Worm (Caenorhabditis elegans) whole organism, L4 larva: ENCODE measurements around the gene Y47D7A.2.
A peak's percentile ranks its signal among the peaks of the same experiment; 100 is the strongest.

Experiments
- F26F4.8 ChIP-seq: fragments of 200-800 bp; sonication (Bioruptor generic); conservative IDR thresholded peaks from 2 replicates; pipeline ENCODE4 v1.3.6; 2022; ENCODE audit warnings: missing genetic modification characterization, missing compliant biosample characterization
- F49E8.2 ChIP-seq: sonication (generic microtip); optimal IDR thresholded peaks from 2 replicates; lab custom pipeline; 2016; ENCODE audit warnings: missing compliant biosample characterization, mild to moderate bottlenecking, missing genetic modification characterization, borderline replicate concordance
- R02D3.7 ChIP-seq: fragments of 150-350 bp; sonication (generic microtip); optimal IDR thresholded peaks from 3 replicates; lab custom pipeline; 2014; ENCODE audit warnings: missing biosample characterization, missing genetic modification characterization
- Y48G9A.11 ChIP-seq: fragments of 200-800 bp; sonication (Bioruptor generic); IDR thresholded peaks from 2 replicates; pipeline ENCODE4 v1.3.6; 2022; ENCODE audit warnings: missing genetic modification reagents, missing genetic modification characterization, missing compliant biosample characterization
- Y75B8A.6 ChIP-seq: fragments of 200-800 bp; sonication (Bioruptor generic); IDR thresholded peaks from 2 replicates; pipeline ENCODE4 v1.3.6; 2022; ENCODE audit warnings: missing genetic modification reagents, missing genetic modification characterization, missing compliant biosample characterization
- ZK337.2 ChIP-seq: fragments of 200-800 bp; sonication (Bioruptor generic); IDR thresholded peaks from 2 replicates; pipeline ENCODE4 v1.3.6; 2022; ENCODE audit warnings: missing genetic modification reagents, missing genetic modification characterization, missing compliant biosample characterization
- aha-1 ChIP-seq: fragments of 150-350 bp; peaks from one replicate; lab custom pipeline; 2014; ENCODE audit warnings: missing biosample characterization, missing genetic modification characterization
- ceh-28 ChIP-seq: fragments of 150-350 bp; optimal IDR thresholded peaks from 2 replicates; lab custom pipeline; 2014; ENCODE audit warnings: missing biosample characterization, missing genetic modification reagents, missing genetic modification characterization
- ceh-44 ChIP-seq: fragments of 200-800 bp; sonication (Bioruptor generic); IDR thresholded peaks from 2 replicates; pipeline ENCODE4 v1.3.6; 2022; ENCODE audit warnings: missing genetic modification reagents, missing genetic modification characterization, missing compliant biosample characterization
- ceh-82 ChIP-seq: sonication (generic microtip); optimal IDR thresholded peaks from 2 replicates; lab custom pipeline; 2017; ENCODE audit warnings: missing biosample characterization, missing genetic modification characterization
- daf-12 ChIP-seq: fragments of 150-350 bp; optimal IDR thresholded peaks from 2 replicates; lab custom pipeline; 2014; ENCODE audit warnings: missing biosample characterization, missing genetic modification reagents, missing genetic modification characterization
- daf-16 ChIP-seq, 3 experiments: sonication (generic microtip); optimal IDR thresholded peaks; 2 replicates each; lab custom pipeline; 2016 to 2017; ENCODE audit warnings: missing genetic modification characterization in 3 of 3, missing genetic modification reagents in 3 of 3, mild to moderate bottlenecking in 2 of 3, missing compliant biosample characterization in 2 of 3, missing biosample characterization in 1 of 3, moderate library complexity in 1 of 3
- dmd-8 ChIP-seq: fragments of 200-800 bp; sonication (Bioruptor generic); IDR thresholded peaks from 2 replicates; pipeline ENCODE4 v1.3.6; 2022; ENCODE audit warnings: missing genetic modification characterization, missing compliant biosample characterization
- dpl-1 ChIP-seq: fragments of 150-350 bp; optimal IDR thresholded peaks from 2 replicates; lab custom pipeline; 2014; ENCODE audit warnings: missing biosample characterization, missing genetic modification reagents, missing genetic modification characterization
- dve-1 ChIP-seq: sonication (generic microtip); optimal IDR thresholded peaks from 2 replicates; lab custom pipeline; 2017; ENCODE audit warnings: antibody characterized with exemption, mild to moderate bottlenecking, missing genetic modification characterization, missing compliant biosample characterization; ENCODE audit not compliant: insufficient read depth
- fkh-10 ChIP-seq: fragments of 150-350 bp; optimal IDR thresholded peaks from 2 replicates; lab custom pipeline; 2014; ENCODE audit warnings: missing biosample characterization, missing genetic modification reagents, missing genetic modification characterization
- fos-1 ChIP-seq: fragments of 150-350 bp; optimal IDR thresholded peaks from 2 replicates; lab custom pipeline; 2014; ENCODE audit warnings: missing biosample characterization, missing genetic modification characterization
- hlh-11 ChIP-seq: fragments of 200-800 bp; sonication (Bioruptor generic); optimal IDR thresholded peaks from 2 replicates; lab custom pipeline; 2018; ENCODE audit warnings: mild to moderate bottlenecking, missing genetic modification characterization, missing compliant biosample characterization
- hmg-1.1 ChIP-seq: fragments of 200-800 bp; sonication (Bioruptor generic); IDR thresholded peaks from 2 replicates; pipeline ENCODE4 v1.3.6; 2022; ENCODE audit warnings: missing genetic modification reagents, missing genetic modification characterization, missing compliant biosample characterization
- lim-7 ChIP-seq: fragments of 200-800 bp; sonication (Bioruptor generic); IDR thresholded peaks from 2 replicates; pipeline ENCODE4 v1.3.6; 2022; ENCODE audit warnings: missing genetic modification characterization, missing compliant biosample characterization
- lin-38 ChIP-seq: fragments of 200-800 bp; sonication (Bioruptor generic); IDR thresholded peaks from 2 replicates; pipeline ENCODE4 v1.3.6; 2022; ENCODE audit warnings: missing genetic modification reagents, missing genetic modification characterization, missing compliant biosample characterization
- lin-39 ChIP-seq: fragments of 150-350 bp; optimal IDR thresholded peaks from 2 replicates; lab custom pipeline; 2014; ENCODE audit warnings: missing biosample characterization, missing genetic modification reagents, missing genetic modification characterization
- lir-3 ChIP-seq: sonication (generic microtip); optimal IDR thresholded peaks from 2 replicates; lab custom pipeline; 2016; ENCODE audit warnings: mild to moderate bottlenecking, missing genetic modification characterization, missing compliant biosample characterization
- madf-9 ChIP-seq: fragments of 200-800 bp; sonication (Bioruptor generic); conservative IDR thresholded peaks from 2 replicates; pipeline ENCODE4 v1.3.6; 2022; ENCODE audit warnings: missing genetic modification reagents, missing genetic modification characterization, missing compliant biosample characterization
- mep-1 ChIP-seq: fragments of 150-350 bp; sonication (generic microtip); optimal IDR thresholded peaks from 3 replicates; lab custom pipeline; 2014; ENCODE audit warnings: missing biosample characterization, missing genetic modification characterization
- nhr-111 ChIP-seq: fragments of 200-800 bp; sonication (Bioruptor generic); optimal IDR thresholded peaks from 2 replicates; lab custom pipeline; 2018; ENCODE audit warnings: mild to moderate bottlenecking, missing genetic modification characterization, missing compliant biosample characterization
- nhr-25 ChIP-seq: sonication (generic microtip); optimal IDR thresholded peaks from 2 replicates; lab custom pipeline; 2017; ENCODE audit warnings: missing genetic modification characterization, mild to moderate bottlenecking, missing compliant biosample characterization, antibody characterized with exemption, moderate library complexity, borderline replicate concordance; ENCODE audit not compliant: insufficient read depth
- nhr-28 ChIP-seq: fragments of 150-350 bp; optimal IDR thresholded peaks from 2 replicates; lab custom pipeline; 2014; ENCODE audit warnings: missing biosample characterization, missing genetic modification characterization
- nhr-42 ChIP-seq: fragments of 200-800 bp; sonication (Bioruptor generic); IDR thresholded peaks from 2 replicates; pipeline ENCODE4 v1.3.6; 2022; ENCODE audit warnings: missing genetic modification characterization, missing compliant biosample characterization
- nhr-48 ChIP-seq: sonication (generic microtip); optimal IDR thresholded peaks from 2 replicates; lab custom pipeline; 2016; ENCODE audit warnings: mild to moderate bottlenecking, missing genetic modification characterization, missing compliant biosample characterization
- nhr-76 ChIP-seq: fragments of 150-350 bp; optimal IDR thresholded peaks from 2 replicates; lab custom pipeline; 2014; ENCODE audit warnings: missing biosample characterization, missing genetic modification characterization
- pha-4 ChIP-seq, 2 experiments: fragments of 150-350 bp in 1 of 2; fragments of 200-800 bp in 1 of 2; sonication (Bioruptor generic) in 1 of 2; IDR thresholded peaks in 1 of 2; optimal IDR thresholded peaks in 1 of 2; 2 replicates each; pipeline versions ENCODE4 v1.3.6 to Lab custom; 2014 to 2022; ENCODE audit warnings: missing genetic modification characterization in 2 of 2, missing genetic modification reagents in 2 of 2, missing biosample characterization in 1 of 2, missing compliant biosample characterization in 1 of 2
- set-16 ChIP-seq: fragments of 200-800 bp; sonication (Bioruptor generic); IDR thresholded peaks from 2 replicates; pipeline ENCODE4 v1.3.6; 2022; ENCODE audit warnings: missing genetic modification reagents, missing genetic modification characterization, missing compliant biosample characterization
- skn-1 ChIP-seq: fragments of 150-350 bp; optimal IDR thresholded peaks from 2 replicates; lab custom pipeline; 2014; ENCODE audit warnings: missing biosample characterization, missing genetic modification characterization
- snpc-4 ChIP-seq: fragments of 150-350 bp; optimal IDR thresholded peaks from 2 replicates; lab custom pipeline; 2014; ENCODE audit warnings: missing biosample characterization, missing genetic modification characterization
- spr-1 ChIP-seq: sonication (generic microtip); optimal IDR thresholded peaks from 2 replicates; lab custom pipeline; 2016; ENCODE audit warnings: mild to moderate bottlenecking, missing genetic modification characterization, missing compliant biosample characterization
- spr-3 ChIP-seq: fragments of 200-800 bp; sonication (Bioruptor generic); optimal IDR thresholded peaks from 2 replicates; lab custom pipeline; 2018; ENCODE audit warnings: mild to moderate bottlenecking, missing genetic modification characterization, missing compliant biosample characterization
- unc-130 ChIP-seq: sonication (generic microtip); optimal IDR thresholded peaks from 2 replicates; lab custom pipeline; 2016; ENCODE audit warnings: missing genetic modification reagents, missing genetic modification characterization, missing compliant biosample characterization
- unc-39 ChIP-seq: sonication (generic microtip); optimal IDR thresholded peaks from 2 replicates; lab custom pipeline; 2017; ENCODE audit warnings: missing biosample characterization, missing genetic modification characterization
- unc-62 ChIP-seq, 3 experiments: fragments of 150-350 bp in 1 of 3; sonication (generic microtip); optimal IDR thresholded peaks in 2 of 3; peaks in 1 of 3; 1 replicate in 1 of 3; 2 replicates in 2 of 3; lab custom pipeline; 2014 to 2017; ENCODE audit warnings: missing biosample characterization in 3 of 3, missing genetic modification characterization in 3 of 3, missing genetic modification reagents in 3 of 3, missing genotype in 1 of 3
- zip-11 ChIP-seq: fragments of 200-800 bp; sonication (Bioruptor generic); IDR thresholded peaks from 2 replicates; pipeline ENCODE4 v1.3.6; 2022; ENCODE audit warnings: missing genetic modification characterization, missing compliant biosample characterization
- ztf-11 ChIP-seq: fragments of 150-350 bp; optimal IDR thresholded peaks from 2 replicates; lab custom pipeline; 2014; ENCODE audit warnings: missing biosample characterization, missing genetic modification characterization

The Y47D7A.2 gene

ce11 chrV:4372986-4373385 is 47.1 kb upstream of the Y47D7A.2 start:
- no peak for TF ChIP-seq nhr-111 (GFP tag; lab: Kevin White, UChicago)
- peak; percentile 88 for TF ChIP-seq set-16 (GFP tag; lab: Robert Waterston, UW)

ce11 chrV:4373656-4374055 is 46.4 kb upstream of the Y47D7A.2 start:
- no peak for TF ChIP-seq R02D3.7 (tag; lab: Kevin White, UChicago)
- peak; percentile 42 for TF ChIP-seq lin-38 (GFP tag; lab: Robert Waterston, UW)

DNA sequence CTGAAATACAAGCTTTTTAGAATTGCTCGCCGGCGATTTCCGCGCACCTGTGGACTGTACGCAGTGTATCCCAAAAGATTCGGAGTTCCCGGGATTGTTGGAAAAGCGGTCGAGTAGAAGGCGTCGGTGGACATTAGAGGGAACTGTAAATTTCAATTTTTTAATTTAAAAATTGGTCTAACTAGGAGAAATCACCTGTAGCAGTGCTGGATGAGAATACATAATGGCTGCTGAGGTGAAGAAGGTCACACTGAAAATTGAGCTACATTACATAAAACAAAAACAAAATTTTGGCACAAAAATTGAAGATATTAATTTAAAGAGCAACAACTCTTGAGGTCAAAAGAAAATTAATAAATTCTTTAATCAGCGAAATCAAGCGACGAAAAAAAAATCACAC is 45.4 kb upstream of the Y47D7A.2 start, which contains the start of gene neg-1:
Gene neg-1, minus strand, starts transcription at position 250 of the 400 bp plus-strand sequence.
- no peak for TF ChIP-seq unc-39 (tag; lab: Kevin White, UChicago)
- TF ChIP-seq unc-62 (GFP tag; optimal IDR thresholded peaks at IDR 0.05 in 1 of 2; lab: Kevin White, UChicago): peak in 1 of 2 experiments; percentile 44
- no peak for TF ChIP-seq unc-62 (tag; optimal IDR thresholded peaks at IDR 0.05; lab: Kevin White, UChicago)

- TF ChIP-seq ceh-28 (tag; lab: Kevin White, UChicago) (no peak), F49E8.2 (peak; percentile 13), spr-1 (tag; lab: Kevin White, UChicago) (no peak), dve-1 (tag; lab: Kevin White, UChicago) (no peak), aha-1 (tag; lab: Kevin White, UChicago) (peak; percentile 22), dpl-1 (no peak), nhr-28 (tag; lab: Kevin White, UChicago) (no peak), nhr-76 (tag; lab: Kevin White, UChicago) (no peak), daf-12 (tag; lab: Kevin White, UChicago) (no peak), spr-3 (GFP tag; lab: Kevin White, UChicago) (no peak), set-16 (GFP tag; lab: Robert Waterston, UW) (peak; percentile 53; the same call in 1 of the 2 replicates), F26F4.8 (GFP tag; lab: Robert Waterston, UW) (no peak), hlh-11 (no peak), nhr-48 (no peak), nhr-25 (no peak), ztf-11 (tag; lab: Kevin White, UChicago) (no peak), zip-11 (GFP tag; lab: Robert Waterston, UW) (no peak), ZK337.2 (GFP tag; lab: Robert Waterston, UW) (no peak), skn-1 (no peak), lin-38 (GFP tag; lab: Robert Waterston, UW) (peak; percentile 56), fos-1 (no peak), hmg-1.1 (GFP tag; lab: Robert Waterston, UW) (no peak), Y75B8A.6 (no peak), Y48G9A.11 (GFP tag; lab: Robert Waterston, UW) (peak; percentile 27; the same call in 1 of the 2 replicates), snpc-4 (tag; lab: Kevin White, UChicago) (no peak), madf-9 (GFP tag; lab: Robert Waterston, UW) (no peak), ceh-44 (GFP tag; lab: Robert Waterston, UW) (no peak), pha-4 (GFP tag; IDR thresholded peaks at IDR 0.05; lab: Robert Waterston, UW) (no peak), pha-4 (tag; optimal IDR thresholded peaks at IDR 0.05; lab: Kevin White, UChicago) (no peak), nhr-42 (no peak), unc-62 (GFP tag; optimal IDR thresholded peaks at IDR 0.05 in 1 of 2; lab: Kevin White, UChicago) (peak in 1 of 2 experiments; percentile 32), unc-62 (tag; optimal IDR thresholded peaks at IDR 0.05; lab: Kevin White, UChicago) (no peak), daf-16 (GFP tag; optimal IDR thresholded peaks at IDR 0.05; lab: Kevin White, UChicago) (no peak), daf-16 (tag; optimal IDR thresholded peaks at IDR 0.05; lab: Kevin White, UChicago) (no peak), ceh-82 (tag; lab: Kevin White, UChicago) (no peak), lin-39 (tag; lab: Kevin White, UChicago) (no peak), dmd-8 (no peak), unc-130 (GFP tag; lab: Kevin White, UChicago) (peak; percentile 51), lim-7 (no peak), fkh-10 (no peak), lir-3 (tag; lab: Kevin White, UChicago) (no peak), mep-1 (tag; lab: Kevin White, UChicago) (no peak)
Observed at ce11 chrV:4375807-4376564, 44.1 kb upstream of the Y47D7A.2 start, which contains the start of gene F32D1.7. Gene F32D1.7 (minus strand): TSS chrV:4376173.
